Fruit fly (Drosophila melanogaster): ENCODE results near the gene AdamTS-B.
A peak's percentile ranks its signal among the peaks of the same experiment; 100 is the strongest.

Gene AdamTS-B

DNA sequence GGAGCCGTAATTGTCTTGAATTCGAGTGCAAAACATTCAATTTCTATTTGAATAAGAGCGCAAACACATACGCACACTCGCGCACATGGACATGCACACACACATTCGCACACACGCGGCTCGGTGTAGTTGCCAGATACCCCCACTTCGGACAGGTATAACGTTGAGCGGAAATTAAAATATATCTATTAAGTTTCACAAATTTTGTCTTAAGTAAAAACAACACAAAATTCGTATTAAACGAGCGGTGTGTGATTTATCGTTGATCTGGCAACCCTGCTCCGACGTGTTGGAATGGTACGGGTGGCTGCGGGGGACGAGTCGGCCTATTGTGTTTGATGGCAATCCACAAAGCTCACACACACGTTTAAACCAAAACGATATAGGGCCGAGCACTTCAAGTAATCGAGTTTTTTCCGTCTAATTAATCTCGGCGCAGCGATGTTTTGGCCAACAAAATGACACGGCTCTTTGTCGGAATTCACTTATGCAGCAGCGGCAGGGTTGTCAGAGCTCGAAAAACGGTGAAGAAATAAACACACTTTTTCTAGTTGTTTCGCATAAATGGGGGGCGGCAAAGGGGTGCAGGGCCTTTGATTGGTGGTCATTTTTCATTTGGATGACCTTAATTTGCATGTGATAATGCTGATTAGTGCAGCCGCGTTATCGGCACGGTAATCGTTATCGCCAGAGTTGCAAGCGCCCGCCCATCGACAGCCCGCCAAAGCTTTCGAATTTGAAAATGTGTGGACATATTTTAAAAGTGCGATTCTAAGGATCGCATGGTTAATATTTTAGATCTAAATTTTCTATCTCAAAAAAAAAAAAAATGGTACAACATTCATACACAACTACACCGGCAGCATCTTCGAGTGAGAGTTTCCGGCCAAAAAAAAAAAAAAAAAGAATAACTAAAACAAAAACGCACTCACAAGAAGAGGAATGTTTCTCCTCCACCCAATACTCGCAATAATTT, 47.8 kb downstream of the AdamTS-B start (continued):
- peak; percentile 64 for TF ChIP-seq cwo (GFP tag; optimal IDR thresholded peaks at IDR 0.05)
- peak; percentile 75; the same call in 2 of the 3 replicates for TF ChIP-seq Mrtf (GFP tag; IDR thresholded peaks at IDR 0.05)
- peak; percentile 56 for TF ChIP-seq CG31224 (GFP tag; IDR thresholded peaks at IDR 0.05)
- peak; percentile 23 for TF ChIP-seq CG30020 (tag; optimal IDR thresholded peaks at IDR 0.05)
- TF ChIP-seq CG10959 (GFP tag; IDR thresholded peaks at IDR 0.05) = no peak
- peak in 1 of 3 experiments; percentile 66 for TF ChIP-seq lola (GFP tag; optimal IDR thresholded peaks at IDR 0.05)
- peak; percentile 34 for TF ChIP-seq tx (GFP tag; optimal IDR thresholded peaks at IDR 0.05)
- TF ChIP-seq Neu2 (GFP tag; optimal IDR thresholded peaks at IDR 0.05; ENCODE audit: borderline replicate concordance) = no peak
- peak; percentile 74 for TF ChIP-seq seq (GFP tag; IDR thresholded peaks at IDR 0.05)
- no peak for TF ChIP-seq zf30C (GFP tag; optimal IDR thresholded peaks at IDR 0.05)
- peak; percentile 68 for TF ChIP-seq mam (GFP tag; optimal IDR thresholded peaks at IDR 0.05)
- TF ChIP-seq Ada2b (GFP tag; IDR thresholded peaks at IDR 0.05) = peak; percentile 74
- TF ChIP-seq Drgx (GFP tag; IDR thresholded peaks at IDR 0.05) = peak; percentile 84
- peak; percentile 83 for TF ChIP-seq cg (GFP tag; optimal IDR thresholded peaks at IDR 0.05)
- peak; percentile 57 for TF ChIP-seq tio (GFP tag; optimal IDR thresholded peaks at IDR 0.05)
- TF ChIP-seq H15 (GFP tag; IDR thresholded peaks at IDR 0.05) = peak; percentile 64; the same call in 2 of the 3 replicates
- 0 out of 2 replicates have a peak, but pooled peaks have one; percentile 58 for TF ChIP-seq cas (GFP tag; IDR thresholded peaks at IDR 0.05)
- peak; percentile 38 for TF ChIP-seq CG12942 (GFP tag; optimal IDR thresholded peaks at IDR 0.05)
- peak; percentile 48 for TF ChIP-seq exex (tag; optimal IDR thresholded peaks at IDR 0.05)
- TF ChIP-seq CG6654 (GFP tag; optimal IDR thresholded peaks at IDR 0.05) = peak; percentile 12
- peak; percentile 49 for TF ChIP-seq trh (GFP tag; optimal IDR thresholded peaks at IDR 0.05)
- no peak for TF ChIP-seq Dad (GFP tag; optimal IDR thresholded peaks at IDR 0.05)
- peak; percentile 45 for TF ChIP-seq CG4617 (GFP tag; optimal IDR thresholded peaks at IDR 0.05; ENCODE audit: borderline replicate concordance)
- peak; percentile 37 for TF ChIP-seq CG2202 (tag; optimal IDR thresholded peaks at IDR 0.05)
- peak; percentile 29 for TF ChIP-seq pzg (GFP tag; optimal IDR thresholded peaks at IDR 0.05)
- TF ChIP-seq dimm (GFP tag; IDR thresholded peaks at IDR 0.05) = peak; percentile 60; the same call in 1 of the 2 replicates
- TF ChIP-seq row (GFP tag; IDR thresholded peaks at IDR 0.05) = peak; percentile 67
- peak; percentile 22 for TF ChIP-seq MTF-1 (GFP tag; optimal IDR thresholded peaks at IDR 0.05; ENCODE audit: borderline replicate concordance)
- peak; percentile 48 for TF ChIP-seq CG6683 (GFP tag; optimal IDR thresholded peaks at IDR 0.05)
- TF ChIP-seq B-H2 (GFP tag; optimal IDR thresholded peaks at IDR 0.05) = peak; percentile 60
- peak; percentile 44 for TF ChIP-seq Myb (GFP tag; optimal IDR thresholded peaks at IDR 0.05)
- no peak for TF ChIP-seq pita (GFP tag; optimal IDR thresholded peaks at IDR 0.05)
- peak; percentile 23 for TF ChIP-seq BEAF-32 (GFP tag; optimal IDR thresholded peaks at IDR 0.05)
- peak; percentile 51; the same call in 1 of the 3 replicates for TF ChIP-seq CG6791 (GFP tag; IDR thresholded peaks at IDR 0.05; ENCODE audit: partially characterized antibody)
- TF ChIP-seq ind (GFP tag; optimal IDR thresholded peaks at IDR 0.05) = peak; percentile 53
- peak; percentile 68; the same call in 2 of the 3 replicates for TF ChIP-seq gce (GFP tag; IDR thresholded peaks at IDR 0.05)
- peak; percentile 52 for TF ChIP-seq CG4854 (GFP tag; optimal IDR thresholded peaks at IDR 0.05)
- TF ChIP-seq CG15479 (GFP tag; optimal IDR thresholded peaks at IDR 0.05) = no peak
- TF ChIP-seq Atf-2 (GFP tag; optimal IDR thresholded peaks at IDR 0.05) = peak; percentile 42
- TF ChIP-seq pb (GFP tag; optimal IDR thresholded peaks at IDR 0.05) = no peak
- TF ChIP-seq CG14965 (GFP tag; optimal IDR thresholded peaks at IDR 0.05; ENCODE audit: borderline replicate concordance) = no peak
- peak; percentile 46; the same call in 1 of the 2 replicates for TF ChIP-seq CG8765 (GFP tag; IDR thresholded peaks at IDR 0.05)
- no peak for TF ChIP-seq CG9876 (GFP tag; optimal IDR thresholded peaks at IDR 0.05)
- TF ChIP-seq Kr (GFP tag; optimal IDR thresholded peaks at IDR 0.05) = no peak
- no peak for TF ChIP-seq bbx (GFP tag; IDR thresholded peaks at IDR 0.05; ENCODE audit: partially characterized antibody)
- TF ChIP-seq CG18476 (GFP tag; optimal IDR thresholded peaks at IDR 0.05) = no peak
- TF ChIP-seq BtbVII (GFP tag; optimal IDR thresholded peaks at IDR 0.05) = peak; percentile 61
